Worm (Caenorhabditis elegans) whole organism, L2 larva: ENCODE data around the gene F07F6.4.

Experiments
- C34F6.9 ChIP-seq: fragments of 150-350 bp; optimal IDR thresholded peaks from 2 replicates; lab custom pipeline; 2014; ENCODE audit warnings: missing biosample characterization, missing genetic modification characterization
- F13H6.1 ChIP-seq: sonication (generic microtip); optimal IDR thresholded peaks from 2 replicates; lab custom pipeline; 2016; ENCODE audit warnings: missing genetic modification characterization, missing compliant biosample characterization
- R02D3.7 ChIP-seq: fragments of 150-350 bp; optimal IDR thresholded peaks from 2 replicates; lab custom pipeline; 2014; ENCODE audit warnings: missing biosample characterization, missing genetic modification characterization
- Y55F3AM.14 ChIP-seq: fragments of 200-800 bp; sonication (Bioruptor generic); optimal IDR thresholded peaks from 2 replicates; lab custom pipeline; 2018; ENCODE audit warnings: mild to moderate bottlenecking, missing genetic modification characterization, missing compliant biosample characterization
- ZK546.5 ChIP-seq: sonication (generic microtip); optimal IDR thresholded peaks from 2 replicates; lab custom pipeline; 2017; ENCODE audit warnings: missing biosample characterization, missing genetic modification characterization
- alr-1 ChIP-seq: fragments of 150-350 bp; optimal IDR thresholded peaks from 2 replicates; lab custom pipeline; 2014; ENCODE audit warnings: missing biosample characterization, missing genetic modification characterization
- blmp-1 ChIP-seq: sonication (generic microtip); optimal IDR thresholded peaks from 2 replicates; lab custom pipeline; 2017; ENCODE audit warnings: missing genetic modification characterization, mild to moderate bottlenecking, missing compliant biosample characterization, antibody characterized with exemption, moderate library complexity; ENCODE audit not compliant: insufficient read depth
- ceh-16 ChIP-seq: fragments of 150-350 bp; optimal IDR thresholded peaks from 2 replicates; lab custom pipeline; 2014; ENCODE audit warnings: missing biosample characterization, missing genetic modification characterization
- ceh-82 ChIP-seq: fragments of 150-350 bp; optimal IDR thresholded peaks from 2 replicates; lab custom pipeline; 2014; ENCODE audit warnings: missing biosample characterization, missing genetic modification characterization
- crh-2 ChIP-seq: sonication (generic microtip); optimal IDR thresholded peaks from 2 replicates; lab custom pipeline; 2017; ENCODE audit warnings: missing biosample characterization, missing genetic modification characterization
- dmd-4 ChIP-seq: sonication (generic microtip); optimal IDR thresholded peaks from 2 replicates; lab custom pipeline; 2017; ENCODE audit warnings: missing biosample characterization, missing genetic modification characterization
- egl-27 ChIP-seq: sonication (generic microtip); optimal IDR thresholded peaks from 3 replicates; lab custom pipeline; 2017; ENCODE audit warnings: missing biosample characterization, missing genetic modification reagents, missing genetic modification characterization
- elt-1 ChIP-seq: fragments of 150-350 bp; optimal IDR thresholded peaks from 2 replicates; lab custom pipeline; 2014; ENCODE audit warnings: missing biosample characterization, missing genetic modification characterization
- elt-3 ChIP-seq: sonication (generic microtip); optimal IDR thresholded peaks from 2 replicates; lab custom pipeline; 2017; ENCODE audit warnings: missing biosample characterization, missing genetic modification characterization
- fos-1 ChIP-seq: fragments of 150-350 bp; optimal IDR thresholded peaks from 2 replicates; lab custom pipeline; 2014; ENCODE audit warnings: missing biosample characterization, missing genetic modification characterization
- gmeb-1 ChIP-seq: fragments of 150-350 bp; optimal IDR thresholded peaks from 2 replicates; lab custom pipeline; 2014; ENCODE audit warnings: missing biosample characterization, missing genetic modification characterization
- lin-11 ChIP-seq: fragments of 150-350 bp; sonication (generic microtip); optimal IDR thresholded peaks from 2 replicates; lab custom pipeline; 2014; ENCODE audit warnings: missing biosample characterization, missing genetic modification characterization, inconsistent platforms, mixed read lengths
- lin-13 ChIP-seq: fragments of 150-350 bp; optimal IDR thresholded peaks from 2 replicates; lab custom pipeline; 2014; ENCODE audit warnings: missing biosample characterization, missing genetic modification reagents, missing genetic modification characterization
- lin-39 ChIP-seq: fragments of 150-350 bp; optimal IDR thresholded peaks from 2 replicates; lab custom pipeline; 2014; ENCODE audit warnings: missing biosample characterization, missing genetic modification reagents, missing genetic modification characterization
- lsy-2 ChIP-seq, 2 experiments: fragments of 150-350 bp in 1 of 2; sonication (generic microtip) in 1 of 2; optimal IDR thresholded peaks; 2 replicates each; lab custom pipeline; 2014 to 2017; ENCODE audit warnings: missing biosample characterization in 2 of 2, missing genetic modification characterization in 2 of 2
- mab-5 ChIP-seq: fragments of 150-350 bp; optimal IDR thresholded peaks from 2 replicates; lab custom pipeline; 2014; ENCODE audit warnings: missing biosample characterization, missing genetic modification characterization
- mdl-1 ChIP-seq, 2 experiments: fragments of 150-350 bp in 1 of 2; sonication (generic microtip) in 1 of 2; optimal IDR thresholded peaks; 2 replicates each; lab custom pipeline; 2017; ENCODE audit warnings: missing biosample characterization in 2 of 2, missing genetic modification characterization in 2 of 2
- nhr-11 ChIP-seq: fragments of 150-350 bp; optimal IDR thresholded peaks from 2 replicates; lab custom pipeline; 2014; ENCODE audit warnings: missing biosample characterization, missing genetic modification characterization
- nhr-12 ChIP-seq: fragments of 150-350 bp; optimal IDR thresholded peaks from 2 replicates; lab custom pipeline; 2014; ENCODE audit warnings: missing biosample characterization, missing genetic modification characterization
- nhr-129 ChIP-seq: fragments of 150-350 bp; optimal IDR thresholded peaks from 2 replicates; lab custom pipeline; 2014; ENCODE audit warnings: missing biosample characterization, missing genetic modification characterization
- nhr-23 ChIP-seq: fragments of 150-350 bp; optimal IDR thresholded peaks from 2 replicates; lab custom pipeline; 2014; ENCODE audit warnings: missing biosample characterization, missing genetic modification reagents, missing genetic modification characterization
- nhr-25 ChIP-seq: fragments of 150-350 bp; sonication (generic microtip); optimal IDR thresholded peaks from 3 replicates; lab custom pipeline; 2014; ENCODE audit warnings: missing biosample characterization, missing genetic modification characterization
- nhr-6 ChIP-seq: fragments of 150-350 bp; optimal IDR thresholded peaks from 2 replicates; lab custom pipeline; 2014; ENCODE audit warnings: missing biosample characterization, missing genetic modification characterization
- nhr-77 ChIP-seq: fragments of 150-350 bp; optimal IDR thresholded peaks from 2 replicates; lab custom pipeline; 2014; ENCODE audit warnings: missing biosample characterization, missing genetic modification characterization
- peb-1 ChIP-seq: fragments of 150-350 bp; optimal IDR thresholded peaks from 2 replicates; lab custom pipeline; 2014; ENCODE audit warnings: missing biosample characterization, missing genetic modification characterization
- sem-4 ChIP-seq: fragments of 150-350 bp; optimal IDR thresholded peaks from 2 replicates; lab custom pipeline; 2014; ENCODE audit warnings: missing biosample characterization, missing genetic modification reagents, missing genetic modification characterization
- skn-1 ChIP-seq: sonication (generic microtip); optimal IDR thresholded peaks from 2 replicates; lab custom pipeline; 2017; ENCODE audit warnings: missing biosample characterization, missing genetic modification characterization
- sma-3 ChIP-seq: sonication (generic microtip); optimal IDR thresholded peaks from 2 replicates; lab custom pipeline; 2016; ENCODE audit warnings: missing genetic modification reagents, missing genetic modification characterization, missing compliant biosample characterization
- sma-9 ChIP-seq, 2 experiments: fragments of 150-350 bp in 1 of 2; sonication (generic microtip) in 1 of 2; optimal IDR thresholded peaks; 2 replicates each; lab custom pipeline; 2014 to 2016; ENCODE audit warnings: missing genetic modification characterization in 2 of 2, mild to moderate bottlenecking in 1 of 2, missing biosample characterization in 1 of 2, missing compliant biosample characterization in 1 of 2, missing genetic modification reagents in 1 of 2, moderate library complexity in 1 of 2
- snpc-4 ChIP-seq: fragments of 150-350 bp; optimal IDR thresholded peaks from 2 replicates; lab custom pipeline; 2014; ENCODE audit warnings: missing biosample characterization, missing genetic modification characterization
- unc-39 ChIP-seq: fragments of 150-350 bp; optimal IDR thresholded peaks from 2 replicates; lab custom pipeline; 2014; ENCODE audit warnings: missing biosample characterization, missing genetic modification characterization
- unc-55 ChIP-seq: fragments of 150-350 bp; sonication (generic microtip); optimal IDR thresholded peaks from 3 replicates; lab custom pipeline; 2014; ENCODE audit warnings: missing biosample characterization, missing genetic modification reagents, missing genetic modification characterization
- unc-62 ChIP-seq: fragments of 150-350 bp; optimal IDR thresholded peaks from 2 replicates; lab custom pipeline; 2014; ENCODE audit warnings: missing biosample characterization, missing genetic modification reagents, missing genetic modification characterization
- ztf-1 ChIP-seq: fragments of 200-800 bp; sonication (Bioruptor generic); conservative IDR thresholded peaks from 2 replicates; pipeline ENCODE4 v1.3.6; 2022; ENCODE audit warnings: missing genetic modification characterization, missing compliant biosample characterization
- ztf-11 ChIP-seq: sonication (generic microtip); optimal IDR thresholded peaks from 2 replicates; lab custom pipeline; 2017; ENCODE audit warnings: missing biosample characterization, missing genetic modification characterization
- ztf-4 ChIP-seq: fragments of 150-350 bp; optimal IDR thresholded peaks from 2 replicates; lab custom pipeline; 2014; ENCODE audit warnings: missing biosample characterization, missing genetic modification characterization

F07F6.4 gene

ce11 chrII:5416204-5416764, 13.1 kb downstream of the F07F6.4 start, which contains the start of gene EEED8.2:
Gene EEED8.2, plus strand, starts transcription at chrII:5416714.
- TF ChIP-seq ztf-4, result no peak

- TF ChIP-seq sem-4 (no peak), mdl-1 (tag; optimal IDR thresholded peaks at IDR 0.05; lab: Kevin White, UChicago) (no peak), R02D3.7 (tag; lab: Kevin White, UChicago) (no peak), crh-2 (no peak), ZK546.5 (no peak), nhr-12 (tag; lab: Kevin White, UChicago) (no peak), elt-1 (no peak)
Measured at ce11 chrII:5414040-5414439, 15.3 kb downstream of the F07F6.4 start, which contains the start of the genes EEED8.14 and EEED8.3. Gene EEED8.14, minus strand, starts transcription at chrII:5414052. Gene EEED8.3, plus strand, starts transcription at chrII:5414276.

ce11 chrII:5412467-5412866, 16.9 kb downstream of the F07F6.4 start, which contains the start of the genes EEED8.13 and EEED8.18:
Gene EEED8.13, minus strand, starts transcription at chrII:5412567.
Gene EEED8.18, minus strand, starts transcription at chrII:5412610.
- TF ChIP-seq ztf-1 (no peak), nhr-23 (tag; lab: Kevin White, UChicago) (no peak), skn-1 (no peak), ceh-16 (no peak), egl-27 (tag; lab: Kevin White, UChicago) (no peak), lin-11 (tag; lab: Kevin White, UChicago) (no peak), nhr-12 (tag; lab: Kevin White, UChicago) (no peak), sma-3 (no peak), F13H6.1 (tag; lab: Kevin White, UChicago) (no peak), lin-39 (tag; lab: Kevin White, UChicago) (no peak)
- TF ChIP-seq, all 48 proteins: peak for 0

ce11 chrII:5408924-5409323, 20.4 kb downstream of the F07F6.4 start, which contains the start of the genes EEED8.12 and EEED8.4:
Gene EEED8.12, minus strand, starts transcription at chrII:5409024.
Gene EEED8.4, plus strand, starts transcription at chrII:5409319.
- TF ChIP-seq lin-13 (GFP tag; lab: Kevin White, UChicago) (no peak), nhr-6 (tag; lab: Kevin White, UChicago) (no peak), lsy-2 (tag; optimal IDR thresholded peaks at IDR 0.05; lab: Kevin White, UChicago) (no peak)
- TF ChIP-seq, all 48 proteins: peak for 0

- TF ChIP-seq lin-11 (tag; lab: Kevin White, UChicago) (no peak), mab-5 (tag; lab: Kevin White, UChicago) (no peak), skn-1 (no peak), alr-1 (tag; lab: Kevin White, UChicago) (no peak), egl-27 (tag; lab: Kevin White, UChicago) (no peak), crh-2 (no peak), Y55F3AM.14 (GFP tag; lab: Kevin White, UChicago) (no peak), ceh-82 (tag; lab: Kevin White, UChicago) (no peak), peb-1 (tag; lab: Kevin White, UChicago) (no peak)
Measured at ce11 chrII:5407548-5407947, 21.8 kb downstream of the F07F6.4 start, which contains the start of gene clec-141. Gene clec-141, minus strand, starts transcription at chrII:5407648.

ce11 chrII:5399201-5399600, 30.2 kb downstream of the F07F6.4 start, which contains the start of gene mog-5:
Gene mog-5, plus strand, starts transcription at chrII:5399538.
- peak; percentile 57 for TF ChIP-seq gmeb-1 (tag; lab: Kevin White, UChicago)
- no peak for TF ChIP-seq nhr-12 (tag; lab: Kevin White, UChicago)
- TF ChIP-seq C34F6.9 (tag; lab: Kevin White, UChicago), result peak; percentile 8
- TF ChIP-seq egl-27 (tag; lab: Kevin White, UChicago), result no peak
- no peak for TF ChIP-seq fos-1
- peak; percentile 12 for TF ChIP-seq sem-4
- TF ChIP-seq Y55F3AM.14 (GFP tag; lab: Kevin White, UChicago), result no peak
- no peak for TF ChIP-seq unc-62 (GFP tag; lab: Kevin White, UChicago)
- no peak for TF ChIP-seq nhr-77 (tag; lab: Kevin White, UChicago)
- TF ChIP-seq ztf-11 (tag; lab: Kevin White, UChicago), result no peak
- TF ChIP-seq unc-55, result peak; percentile 45
- no peak for TF ChIP-seq snpc-4 (tag; lab: Kevin White, UChicago)
- TF ChIP-seq alr-1 (tag; lab: Kevin White, UChicago), result no peak
- no peak for TF ChIP-seq nhr-25 (tag; lab: Kevin White, UChicago)
- no peak for TF ChIP-seq crh-2
- TF ChIP-seq ceh-82 (tag; lab: Kevin White, UChicago), result no peak
- no peak for TF ChIP-seq R02D3.7 (tag; lab: Kevin White, UChicago)
- TF ChIP-seq sma-9 (GFP tag; optimal IDR thresholded peaks at IDR 0.05; lab: Kevin White, UChicago), result no peak
- no peak for TF ChIP-seq sma-9 (tag; optimal IDR thresholded peaks at IDR 0.05; lab: Kevin White, UChicago)
- TF ChIP-seq nhr-11, result no peak
- TF ChIP-seq nhr-129 (tag; lab: Kevin White, UChicago), result no peak
- no peak for TF ChIP-seq dmd-4
- no peak for TF ChIP-seq unc-39 (tag; lab: Kevin White, UChicago)
- TF ChIP-seq mab-5 (tag; lab: Kevin White, UChicago), result no peak
- TF ChIP-seq elt-3 (tag; lab: Kevin White, UChicago), result no peak
- no peak for TF ChIP-seq lin-11 (tag; lab: Kevin White, UChicago)
- TF ChIP-seq lin-13 (GFP tag; lab: Kevin White, UChicago), result no peak
- TF ChIP-seq ztf-4, result no peak
- no peak for TF ChIP-seq blmp-1 (tag; lab: Kevin White, UChicago)
